Worm (Caenorhabditis elegans): ENCODE results near the gene let-767.

DNA sequence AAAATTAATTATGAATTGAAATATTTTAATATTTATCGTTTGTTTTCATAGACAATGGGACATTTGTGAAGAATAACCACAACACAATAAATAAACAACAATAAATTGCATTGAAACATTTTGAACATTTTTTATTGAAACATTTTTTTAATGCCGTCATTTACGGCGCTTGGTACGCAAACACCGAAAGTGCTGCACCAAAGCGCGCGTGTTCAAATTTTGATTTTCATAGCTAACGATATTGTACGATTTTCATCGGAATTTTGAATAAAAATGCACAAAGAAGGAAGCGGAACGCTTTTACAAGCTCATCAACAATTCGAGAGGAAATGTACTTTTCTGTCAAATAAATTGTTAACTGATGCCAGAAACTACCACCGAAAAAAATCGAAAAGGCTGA, 36.0 kb downstream of the let-767 start:
- TF ChIP-seq ceh-82 (tag; optimal IDR thresholded peaks at IDR 0.05), result no peak
- TF ChIP-seq egl-27 (tag; optimal IDR thresholded peaks at IDR 0.05), result no peak
- no peak for TF ChIP-seq ZK546.5 (tag; optimal IDR thresholded peaks at IDR 0.05)
- no peak for TF ChIP-seq ceh-16 (tag; optimal IDR thresholded peaks at IDR 0.05)
- TF ChIP-seq Y55F3AM.14 (GFP tag; optimal IDR thresholded peaks at IDR 0.05), result no peak
- TF ChIP-seq sma-3 (GFP tag; optimal IDR thresholded peaks at IDR 0.05), result no peak
- TF ChIP-seq ama-1 (optimal IDR thresholded peaks at IDR 0.05), result no peak

Data from whole organism, L2 larva.